Fruit fly (Drosophila melanogaster) whole organism, adult: ENCODE measurements around the gene CG9920.
A peak's percentile ranks its signal among the peaks of the same experiment; 100 is the strongest.

ENCODE experiments used
- CG12768 ChIP-seq: fragments of 200-800 bp; sonication (Bioruptor generic); optimal IDR thresholded peaks from 2 replicates; lab custom pipeline; 2017; ENCODE audit warnings: missing biosample characterization, missing genetic modification characterization, mild to moderate bottlenecking, moderate library complexity, missing genetic modification reagents
- CG1620 ChIP-seq: fragments of 200-800 bp; sonication (Bioruptor generic); optimal IDR thresholded peaks from 2 replicates; lab custom pipeline; 2016; ENCODE audit warnings: missing biosample characterization, missing genetic modification characterization
- CG5204 ChIP-seq: fragments of 200-800 bp; sonication (Bioruptor generic); optimal IDR thresholded peaks from 2 replicates; lab custom pipeline; 2016; ENCODE audit warnings: missing biosample characterization, missing genetic modification characterization
- Hr96 ChIP-seq: fragments of 200-800 bp; sonication (Bioruptor generic); optimal IDR thresholded peaks from 2 replicates; lab custom pipeline; 2016; ENCODE audit warnings: missing biosample characterization, missing genetic modification characterization
- bab1 ChIP-seq: fragments of 200-800 bp; sonication (Bioruptor generic); optimal IDR thresholded peaks from 3 replicates; lab custom pipeline; 2019; ENCODE audit warnings: missing biosample characterization, mild to moderate bottlenecking, missing genetic modification characterization, moderate library complexity
- pad ChIP-seq: fragments of 200-800 bp; sonication (Bioruptor generic); optimal IDR thresholded peaks from 3 replicates; lab custom pipeline; 2017; ENCODE audit warnings: missing biosample characterization, missing genetic modification characterization, mild to moderate bottlenecking, moderate library complexity, missing genetic modification reagents

DNA sequence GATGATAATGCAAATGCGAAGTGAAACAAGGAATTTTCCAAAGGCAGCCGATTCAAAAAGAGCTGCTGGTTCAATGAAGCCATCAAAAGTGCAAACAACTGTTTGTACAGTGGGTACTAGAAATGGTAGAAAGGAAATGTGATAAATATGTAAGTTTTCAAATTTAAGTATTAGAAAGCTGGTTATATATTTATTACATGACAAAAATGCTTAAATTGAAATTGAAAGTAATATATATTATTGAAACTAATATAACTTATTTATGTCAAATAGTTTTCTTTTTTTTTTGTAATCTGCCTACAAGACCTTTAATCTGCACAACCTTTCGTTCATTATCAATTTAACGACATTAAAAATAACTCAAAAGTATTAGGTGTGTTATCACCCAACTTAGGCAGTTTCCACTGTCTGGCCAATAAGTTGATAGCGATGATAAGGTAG, 49.2 kb downstream of the CG9920 start:
- TF ChIP-seq CG5204 (GFP tag; lab: Kevin White, UChicago) (peak; percentile 19), bab1 (GFP tag; lab: Kevin White, UChicago) (no peak), pad (GFP tag; lab: Kevin White, UChicago) (peak; percentile 29), Hr96 (GFP tag; lab: Kevin White, UChicago) (peak; percentile 22), CG1620 (no peak), CG12768 (GFP tag; lab: Kevin White, UChicago) (peak; percentile 50)
